Worm (Caenorhabditis elegans) whole organism, young adult: ENCODE results near the gene npa-1.
A peak's percentile ranks its signal among the peaks of the same experiment; 100 is the strongest.

Experiments
- B0336.3 ChIP-seq: fragments of 200-800 bp; sonication (Bioruptor generic); IDR thresholded peaks from 2 replicates; pipeline ENCODE4 v1.3.6; 2022; ENCODE audit warnings: missing genetic modification characterization, missing compliant biosample characterization
- C17E4.6 ChIP-seq: fragments of 200-800 bp; sonication (Bioruptor generic); IDR thresholded peaks from 2 replicates; pipeline ENCODE4 v1.3.6; 2022; ENCODE audit warnings: missing genetic modification reagents, missing genetic modification characterization, missing compliant biosample characterization
- D2030.7 ChIP-seq: fragments of 200-800 bp; sonication (Bioruptor generic); IDR thresholded peaks from 2 replicates; pipeline ENCODE4 v1.3.6; 2022; ENCODE audit warnings: missing genetic modification reagents, missing genetic modification characterization, missing compliant biosample characterization
- F23B12.7 ChIP-seq: sonication (generic microtip); optimal IDR thresholded peaks from 2 replicates; lab custom pipeline; 2017; ENCODE audit warnings: missing genetic modification characterization, mild to moderate bottlenecking, missing compliant biosample characterization, antibody characterized with exemption, moderate library complexity; ENCODE audit not compliant: insufficient read depth
- F49E8.2 ChIP-seq: sonication (generic microtip); optimal IDR thresholded peaks from 3 replicates; lab custom pipeline; 2017; ENCODE audit warnings: missing genetic modification characterization, mild to moderate bottlenecking, missing compliant biosample characterization, antibody characterized with exemption, moderate library complexity; ENCODE audit not compliant: insufficient read depth
- F52B5.7 ChIP-seq: sonication (generic microtip); optimal IDR thresholded peaks from 2 replicates; lab custom pipeline; 2016; ENCODE audit warnings: mild to moderate bottlenecking, missing genetic modification characterization, missing compliant biosample characterization
- Y53F4B.3 ChIP-seq: fragments of 200-800 bp; sonication (Bioruptor generic); IDR thresholded peaks from 2 replicates; pipeline ENCODE4 v1.3.6; 2022; ENCODE audit warnings: missing genetic modification reagents, missing genetic modification characterization, missing compliant biosample characterization
- Y53G8AR.9 ChIP-seq: fragments of 200-800 bp; sonication (Bioruptor generic); conservative IDR thresholded peaks from 2 replicates; pipeline ENCODE4 v1.3.6; 2022; ENCODE audit warnings: missing genetic modification reagents, missing genetic modification characterization, missing compliant biosample characterization
- Y67H2A.10 ChIP-seq: fragments of 200-800 bp; sonication (Bioruptor generic); conservative IDR thresholded peaks from 2 replicates; pipeline ENCODE4 v1.3.6; 2022; ENCODE audit warnings: missing genetic modification reagents, missing genetic modification characterization, missing compliant biosample characterization
- aptf-2 ChIP-seq: fragments of 200-800 bp; sonication (Bioruptor generic); conservative IDR thresholded peaks from 2 replicates; pipeline ENCODE4 v1.3.6; 2022; ENCODE audit warnings: missing genetic modification reagents, missing genetic modification characterization, missing compliant biosample characterization
- atf-7 ChIP-seq: sonication (generic microtip); optimal IDR thresholded peaks from 2 replicates; lab custom pipeline; 2017; ENCODE audit warnings: mild to moderate bottlenecking, missing genetic modification characterization, missing compliant biosample characterization
- attf-5 ChIP-seq: fragments of 200-800 bp; sonication (Bioruptor generic); optimal IDR thresholded peaks from 2 replicates; lab custom pipeline; 2018; ENCODE audit warnings: mild to moderate bottlenecking, missing genetic modification characterization, missing compliant biosample characterization
- bed-1 ChIP-seq: fragments of 200-800 bp; sonication (Bioruptor generic); IDR thresholded peaks from 2 replicates; pipeline ENCODE4 v1.3.6; 2022; ENCODE audit warnings: missing genetic modification reagents, missing genetic modification characterization, missing compliant biosample characterization
- ceh-27 ChIP-seq: fragments of 200-800 bp; sonication (Bioruptor generic); optimal IDR thresholded peaks from 2 replicates; lab custom pipeline; 2018; ENCODE audit warnings: mild to moderate bottlenecking, missing genetic modification characterization, moderate library complexity, missing compliant biosample characterization
- ceh-58 ChIP-seq: fragments of 200-800 bp; sonication (Bioruptor generic); IDR thresholded peaks from 2 replicates; pipeline ENCODE4 v1.3.6; 2022; ENCODE audit warnings: missing genetic modification characterization, missing compliant biosample characterization
- chd-7 ChIP-seq: sonication (generic microtip); optimal IDR thresholded peaks from 2 replicates; lab custom pipeline; 2016; ENCODE audit warnings: mild to moderate bottlenecking, missing genetic modification characterization, moderate library complexity, missing compliant biosample characterization
- dpff-1 ChIP-seq: sonication (generic microtip); optimal IDR thresholded peaks from 2 replicates; lab custom pipeline; 2017; ENCODE audit warnings: mild to moderate bottlenecking, missing genetic modification characterization, missing compliant biosample characterization
- dpl-1 ChIP-seq: fragments of 150-350 bp; optimal IDR thresholded peaks from 2 replicates; lab custom pipeline; 2014; ENCODE audit warnings: missing biosample characterization, missing genetic modification reagents, missing genetic modification characterization
- egrh-3 ChIP-seq: fragments of 200-800 bp; sonication (Bioruptor generic); IDR thresholded peaks from 2 replicates; pipeline ENCODE4 v1.3.6; 2022; ENCODE audit warnings: missing genetic modification reagents, missing genetic modification characterization, missing compliant biosample characterization
- ekl-4 ChIP-seq: fragments of 200-800 bp; sonication (Bioruptor generic); IDR thresholded peaks from 2 replicates; pipeline ENCODE4 v1.3.6; 2022; ENCODE audit warnings: missing genetic modification reagents, missing genetic modification characterization, missing compliant biosample characterization
- ets-4 ChIP-seq: fragments of 200-800 bp; sonication (Bioruptor generic); optimal IDR thresholded peaks from 2 replicates; lab custom pipeline; 2018; ENCODE audit warnings: mild to moderate bottlenecking, missing genetic modification characterization, missing compliant biosample characterization
- hlh-12 ChIP-seq: sonication (generic microtip); optimal IDR thresholded peaks from 2 replicates; lab custom pipeline; 2016; ENCODE audit warnings: missing genetic modification characterization, missing compliant biosample characterization
- hlh-26 ChIP-seq: fragments of 200-800 bp; sonication (Bioruptor generic); conservative IDR thresholded peaks from 2 replicates; pipeline ENCODE4 v1.3.6; 2022; ENCODE audit warnings: missing genetic modification reagents, missing genetic modification characterization, missing compliant biosample characterization
- hmg-1.2 ChIP-seq: fragments of 200-800 bp; sonication (Bioruptor generic); IDR thresholded peaks from 2 replicates; pipeline ENCODE4 v1.3.6; 2022; ENCODE audit warnings: missing genetic modification reagents, missing genetic modification characterization, missing compliant biosample characterization
- let-607 ChIP-seq, 2 experiments: fragments of 200-800 bp in 1 of 2; sonication (Bioruptor generic) in 1 of 2; sonication (generic microtip) in 1 of 2; optimal IDR thresholded peaks; 2 replicates each; lab custom pipeline; 2016 to 2018; ENCODE audit warnings: mild to moderate bottlenecking in 2 of 2, missing compliant biosample characterization in 2 of 2, missing genetic modification characterization in 2 of 2, moderate library complexity in 2 of 2, missing genotype in 1 of 2
- lin-26 ChIP-seq: fragments of 200-800 bp; sonication (Bioruptor generic); IDR thresholded peaks from 2 replicates; pipeline ENCODE4 v1.3.6; 2022; ENCODE audit warnings: missing genetic modification reagents, missing genetic modification characterization, missing compliant biosample characterization
- lin-40 ChIP-seq: sonication (generic microtip); optimal IDR thresholded peaks from 2 replicates; lab custom pipeline; 2016; ENCODE audit warnings: missing genetic modification characterization, mild to moderate bottlenecking, missing compliant biosample characterization, missing genotype, missing genetic modification reagents
- lsl-1 ChIP-seq: fragments of 200-800 bp; sonication (Bioruptor generic); optimal IDR thresholded peaks from 2 replicates; lab custom pipeline; 2018; ENCODE audit warnings: mild to moderate bottlenecking, missing genetic modification characterization, moderate library complexity, missing compliant biosample characterization
- madf-6 ChIP-seq: fragments of 200-800 bp; sonication (Bioruptor generic); IDR thresholded peaks from 2 replicates; pipeline ENCODE4 v1.3.6; 2022; ENCODE audit warnings: missing genetic modification reagents, missing genetic modification characterization, missing compliant biosample characterization
- mes-4 ChIP-seq: sonication (generic microtip); optimal IDR thresholded peaks from 2 replicates; lab custom pipeline; 2016; ENCODE audit warnings: missing genotype, missing genetic modification characterization, missing compliant biosample characterization
- nfya-1 ChIP-seq: sonication (generic microtip); optimal IDR thresholded peaks from 2 replicates; lab custom pipeline; 2017; ENCODE audit warnings: antibody characterized with exemption, missing compliant biosample characterization, missing genetic modification characterization, borderline replicate concordance; ENCODE audit not compliant: insufficient read depth
- nfya-2 ChIP-seq: fragments of 200-800 bp; sonication (Bioruptor generic); IDR thresholded peaks from 2 replicates; pipeline ENCODE4 v1.3.6; 2022; ENCODE audit warnings: missing genetic modification reagents, missing genetic modification characterization, missing compliant biosample characterization
- nfyb-1 ChIP-seq: fragments of 200-800 bp; sonication (Bioruptor generic); IDR thresholded peaks from 2 replicates; pipeline ENCODE4 v1.3.6; 2022; ENCODE audit warnings: missing genetic modification reagents, missing genetic modification characterization, missing compliant biosample characterization
- nhr-179 ChIP-seq: sonication (generic microtip); optimal IDR thresholded peaks from 2 replicates; lab custom pipeline; 2016; ENCODE audit warnings: mild to moderate bottlenecking, missing genetic modification characterization, missing compliant biosample characterization
- pha-4 ChIP-seq: fragments of 150-350 bp; sonication (generic microtip); optimal IDR thresholded peaks from 2 replicates; lab custom pipeline; 2014; ENCODE audit warnings: missing biosample characterization, missing genetic modification reagents, missing genetic modification characterization
- snpc-1.1 ChIP-seq: sonication (generic microtip); optimal IDR thresholded peaks from 2 replicates; lab custom pipeline; 2017; ENCODE audit warnings: missing genetic modification characterization, mild to moderate bottlenecking, missing compliant biosample characterization, antibody characterized with exemption, moderate library complexity, missing genotype, missing genetic modification reagents; ENCODE audit not compliant: insufficient read depth
- snpc-3.4 ChIP-seq: sonication (generic microtip); optimal IDR thresholded peaks from 2 replicates; lab custom pipeline; 2017; ENCODE audit warnings: missing genetic modification characterization, mild to moderate bottlenecking, missing compliant biosample characterization, antibody characterized with exemption, moderate library complexity, missing genotype, missing genetic modification reagents
- snpc-4 ChIP-seq, 5 experiments: fragments of 150-350 bp in 1 of 5; sonication (generic microtip) in 4 of 5; optimal IDR thresholded peaks; 2 replicates each; lab custom pipeline; 2014 to 2018; ENCODE audit warnings: missing genetic modification characterization in 5 of 5, missing biosample characterization in 3 of 5, antibody characterized with exemption in 2 of 5, mild to moderate bottlenecking in 2 of 5, missing compliant biosample characterization in 2 of 5, missing genotype in 2 of 5, moderate library complexity in 2 of 5, missing genetic modification reagents in 1 of 5
- tlf-1 ChIP-seq: fragments of 200-800 bp; sonication (Bioruptor generic); optimal IDR thresholded peaks from 2 replicates; lab custom pipeline; 2018; ENCODE audit warnings: mild to moderate bottlenecking, missing genetic modification characterization, missing compliant biosample characterization
- zim-3 ChIP-seq: sonication (generic microtip); optimal IDR thresholded peaks from 2 replicates; lab custom pipeline; 2017; ENCODE audit warnings: mild to moderate bottlenecking, missing genetic modification characterization, moderate library complexity, missing compliant biosample characterization
- ztf-18 ChIP-seq: sonication (generic microtip); optimal IDR thresholded peaks from 2 replicates; lab custom pipeline; 2016; ENCODE audit warnings: missing genotype, mild to moderate bottlenecking, missing genetic modification characterization, missing compliant biosample characterization
- ztf-26 ChIP-seq: sonication (generic microtip); optimal IDR thresholded peaks from 2 replicates; lab custom pipeline; 2017; ENCODE audit warnings: missing genetic modification characterization, missing compliant biosample characterization

The npa-1 gene

ce11 chrV:7060396-7060795 is 15.2 kb upstream of the npa-1 start, which contains the start of the genes Y57E12AL.6 and Y57E12AL.1 (continued):
- TF ChIP-seq ets-4, result no peak
- no peak for TF ChIP-seq lin-26
- no peak for TF ChIP-seq ceh-27 (GFP tag; lab: Kevin White, UChicago)
- TF ChIP-seq mes-4 (tag; lab: Kevin White, UChicago), result no peak
- peak; percentile 38 for TF ChIP-seq pha-4
- TF ChIP-seq hlh-12, result no peak
- TF ChIP-seq egrh-3 (GFP tag; lab: Robert Waterston, UW), result no peak
- TF ChIP-seq Y53G8AR.9 (GFP tag; lab: Robert Waterston, UW), result peak; percentile 70; the same call in 1 of the 2 replicates
- TF ChIP-seq hlh-26 (GFP tag; lab: Robert Waterston, UW), result no peak
- peak; percentile 33 for TF ChIP-seq atf-7
- no peak for TF ChIP-seq nhr-179
- peak; percentile 65; the same call in 1 of the 2 replicates for TF ChIP-seq B0336.3 (GFP tag; lab: Robert Waterston, UW)
- TF ChIP-seq bed-1 (GFP tag; lab: Robert Waterston, UW), result no peak
- TF ChIP-seq tlf-1 (GFP tag; lab: Kevin White, UChicago), result peak; percentile 59
- no peak for TF ChIP-seq zim-3 (tag; lab: Kevin White, UChicago)
- no peak for TF ChIP-seq F49E8.2 (tag; lab: Kevin White, UChicago)
- no peak for TF ChIP-seq ceh-58
- TF ChIP-seq nfya-1 (tag; lab: Kevin White, UChicago), result no peak
- peak; percentile 89 for TF ChIP-seq snpc-3.4 (tag; lab: Kevin White, UChicago)
- TF ChIP-seq Y53F4B.3 (GFP tag; lab: Robert Waterston, UW), result no peak
- 0 out of 2 replicates have a peak, but pooled peaks have one; percentile 38 for TF ChIP-seq nfyb-1 (GFP tag; lab: Robert Waterston, UW)
- TF ChIP-seq C17E4.6 (GFP tag; lab: Robert Waterston, UW), result no peak
- peak; percentile 84 for TF ChIP-seq attf-5 (GFP tag; lab: Kevin White, UChicago)
- no peak for TF ChIP-seq aptf-2 (GFP tag; lab: Robert Waterston, UW)
- peak; percentile 58 for TF ChIP-seq F23B12.7 (tag; lab: Kevin White, UChicago)
- TF ChIP-seq dpff-1 (tag; lab: Kevin White, UChicago), result no peak
- TF ChIP-seq lin-40, result peak; percentile 87
- TF ChIP-seq ztf-26, result peak; percentile 55
- TF ChIP-seq Y67H2A.10 (GFP tag; lab: Robert Waterston, UW), result 0 out of 2 replicates have a peak, but pooled peaks have one; percentile 19
- no peak for TF ChIP-seq chd-7 (tag; lab: Kevin White, UChicago)
- peak; percentile 45 for TF ChIP-seq dpl-1 (GFP tag; lab: Kevin White, UChicago)
- TF ChIP-seq D2030.7 (GFP tag; lab: Robert Waterston, UW), result peak; percentile 65
- TF ChIP-seq let-607 (tag; optimal IDR thresholded peaks at IDR 0.05; lab: Kevin White, UChicago), result peak; percentile 33 to 82
- no peak for TF ChIP-seq F52B5.7 (tag; lab: Kevin White, UChicago)
- TF ChIP-seq ztf-18 (tag; lab: Kevin White, UChicago), result peak; percentile 98
- no peak for TF ChIP-seq nfya-2 (GFP tag; lab: Robert Waterston, UW)
- TF ChIP-seq lsl-1 (GFP tag; lab: Kevin White, UChicago), result peak; percentile 56

ce11 chrV:7062790-7063189 is 12.8 kb upstream of the npa-1 start, which contains the start of gene tmem-258:
tmem-258 (plus strand) TSS chrV:7063174.
- peak; percentile 5; the same call in 1 of the 2 replicates for TF ChIP-seq ekl-4 (GFP tag; lab: Robert Waterston, UW)
- peak; percentile 82 for TF ChIP-seq snpc-4 (GFP tag; optimal IDR thresholded peaks at IDR 0.05; lab: Kevin White, UChicago)
- TF ChIP-seq snpc-4 (tag; optimal IDR thresholded peaks at IDR 0.05; lab: Kevin White, UChicago), result peak in 3 of 4 experiments; percentile 88 to 95 (median 94)
- TF ChIP-seq snpc-1.1 (tag; lab: Kevin White, UChicago), result peak; percentile 88
- TF ChIP-seq snpc-3.4 (tag; lab: Kevin White, UChicago), result peak; percentile 43
- peak; percentile 36 for TF ChIP-seq madf-6 (GFP tag; lab: Robert Waterston, UW)
- peak; percentile 43 for TF ChIP-seq hmg-1.2
